Worm (Caenorhabditis elegans): ENCODE data around the gene ZC196.4.
"Not testable (repeated sequence)": the region's sequence is repeated elsewhere in the genome, so short reads cannot be mapped to it uniquely, and the experiment has no call there.

Gene ZC196.4

ce11 chrV:8732934-8733333 is at the start of gene ZC196.4:
TSS of gene ZC196.4 (plus strand) at chrV:8733106.
- TF ChIP-seq ceh-36 (tag; optimal IDR thresholded peaks at IDR 0.05) (no peak), ama-1 (optimal IDR thresholded peaks at IDR 0.05) (no peak), hmg-4 (GFP tag; optimal IDR thresholded peaks at IDR 0.05) (no peak), F13C5.2 (tag; optimal IDR thresholded peaks at IDR 0.05) (no peak)

ce11 chrV:8683787-8684186 is 49.1 kb upstream of the ZC196.4 start:
- no peak for TF ChIP-seq ets-7 (tag; optimal IDR thresholded peaks at IDR 0.05)
- no peak for TF ChIP-seq F13C5.2 (tag; optimal IDR thresholded peaks at IDR 0.05)
- no peak for TF ChIP-seq hmg-4 (GFP tag; optimal IDR thresholded peaks at IDR 0.05)

- no peak for TF ChIP-seq ceh-13 (GFP tag; optimal IDR thresholded peaks at IDR 0.05)
- TF ChIP-seq tra-4 (tag; optimal IDR thresholded peaks at IDR 0.05) = no peak
- TF ChIP-seq flt-1 (GFP tag; IDR thresholded peaks at IDR 0.05) = no peak
- TF ChIP-seq hmg-4 (GFP tag; optimal IDR thresholded peaks at IDR 0.05) = no peak
- TF ChIP-seq aly-1 (tag; optimal IDR thresholded peaks at IDR 0.05) = no peak
- TF ChIP-seq ama-1 (optimal IDR thresholded peaks at IDR 0.05) = no peak
- TF ChIP-seq F13C5.2 (tag; optimal IDR thresholded peaks at IDR 0.05) = no peak
- TF ChIP-seq B0310.2 (tag; optimal IDR thresholded peaks at IDR 0.05) = no peak
- no peak for TF ChIP-seq pes-1 (GFP tag; IDR thresholded peaks at IDR 0.05)
- TF ChIP-seq tbx-37 (GFP tag; conservative IDR thresholded peaks at IDR 0.05) = no peak
- no peak for TF ChIP-seq ets-7 (tag; optimal IDR thresholded peaks at IDR 0.05)
- TF ChIP-seq tbx-11 (GFP tag; IDR thresholded peaks at IDR 0.05) = no peak
- no peak for TF ChIP-seq hmbx-1 (tag; optimal IDR thresholded peaks at IDR 0.05)
- no peak for TF ChIP-seq ceh-36 (tag; optimal IDR thresholded peaks at IDR 0.05)
- TF ChIP-seq scrt-1 (GFP tag; IDR thresholded peaks at IDR 0.05) = no peak
These were observed 46.1 kb upstream of the ZC196.4 start, which contains the start of gene ZC190.7 for ce11 chrV:8686764-8687163. TSS of gene ZC190.7 (minus strand) at chrV:8686864.

ce11 chrV:8687707-8688106 is 45.2 kb upstream of the ZC196.4 start, which contains the start of gene ZC190.8:
TSS of gene ZC190.8 (minus strand) at chrV:8687807.
- TF ChIP-seq hmbx-1 (tag; optimal IDR thresholded peaks at IDR 0.05) (no peak), ama-1 (optimal IDR thresholded peaks at IDR 0.05) (no peak), hnd-1 (tag; optimal IDR thresholded peaks at IDR 0.05) (no peak), ceh-36 (tag; optimal IDR thresholded peaks at IDR 0.05) (no peak), ceh-13 (GFP tag; optimal IDR thresholded peaks at IDR 0.05) (no peak), tbx-11 (GFP tag; IDR thresholded peaks at IDR 0.05) (no peak), B0310.2 (tag; optimal IDR thresholded peaks at IDR 0.05) (no peak), aly-1 (tag; optimal IDR thresholded peaks at IDR 0.05) (no peak), scrt-1 (GFP tag; IDR thresholded peaks at IDR 0.05) (no peak), F13C5.2 (tag; optimal IDR thresholded peaks at IDR 0.05) (no peak), sea-1 (GFP tag; conservative IDR thresholded peaks at IDR 0.05) (no peak)

- TF ChIP-seq sea-1 (GFP tag; conservative IDR thresholded peaks at IDR 0.05); ceh-36 (tag; optimal IDR thresholded peaks at IDR 0.05); hmg-4 (GFP tag; optimal IDR thresholded peaks at IDR 0.05): not testable (repeated sequence)
These were observed 36.7 kb upstream of the ZC196.4 start, which contains the start of gene ZC190.10 for ce11 chrV:8696218-8696617. TSS of gene ZC190.10 (minus strand) at chrV:8696318.

ce11 chrV:8711910-8712309 is 21.0 kb upstream of the ZC196.4 start, which contains the start of gene ZC178.2:
TSS of gene ZC178.2 (minus strand) at chrV:8712010.
- no peak for TF ChIP-seq flt-1 (GFP tag; IDR thresholded peaks at IDR 0.05)

- no peak for TF ChIP-seq B0310.2 (tag; optimal IDR thresholded peaks at IDR 0.05)
- TF ChIP-seq tbx-37 (GFP tag; conservative IDR thresholded peaks at IDR 0.05) = no peak
- TF ChIP-seq hmbx-1 (tag; optimal IDR thresholded peaks at IDR 0.05) = no peak
- no peak for TF ChIP-seq flt-1 (GFP tag; IDR thresholded peaks at IDR 0.05)
- no peak for TF ChIP-seq F13C5.2 (tag; optimal IDR thresholded peaks at IDR 0.05)
These were observed 16.7 kb upstream of the ZC196.4 start, which contains the start of gene glr-5 for ce11 chrV:8716175-8716574. TSS of gene glr-5 (plus strand) at chrV:8716495.

ce11 chrV:8718399-8718798 is 14.5 kb upstream of the ZC196.4 start:
- TF ChIP-seq tbx-37 (GFP tag; conservative IDR thresholded peaks at IDR 0.05) (no peak), hnd-1 (tag; optimal IDR thresholded peaks at IDR 0.05) (no peak), hmbx-1 (tag; optimal IDR thresholded peaks at IDR 0.05) (no peak), ceh-36 (tag; optimal IDR thresholded peaks at IDR 0.05) (no peak), B0310.2 (tag; optimal IDR thresholded peaks at IDR 0.05) (no peak), ceh-13 (GFP tag; optimal IDR thresholded peaks at IDR 0.05) (no peak), scrt-1 (GFP tag; IDR thresholded peaks at IDR 0.05) (no peak)

- TF ChIP-seq ceh-36 (tag; optimal IDR thresholded peaks at IDR 0.05); flt-1 (GFP tag; IDR thresholded peaks at IDR 0.05); sea-1 (GFP tag; conservative IDR thresholded peaks at IDR 0.05): not testable (repeated sequence)
These were observed 10.7 kb upstream of the ZC196.4 start, which contains the start of gene ZC196.8 for ce11 chrV:8722160-8722559. TSS of gene ZC196.8 (minus strand) at chrV:8722260.

- not testable (repeated sequence) for TF ChIP-seq scrt-1 (GFP tag; IDR thresholded peaks at IDR 0.05); flt-1 (GFP tag; IDR thresholded peaks at IDR 0.05); aly-1 (tag; optimal IDR thresholded peaks at IDR 0.05)
These were observed 6.7 kb upstream of the ZC196.4 start, which contains the start of gene droe-8 for ce11 chrV:8726228-8726627. TSS of gene droe-8 (plus strand) at chrV:8726528.

Data from whole organism, early embryonic.